Worm (Caenorhabditis elegans) whole organism, L1 larva: ENCODE results near the gene F59D12.3.
A peak's percentile ranks its signal among the peaks of the same experiment; 100 is the strongest.

ENCODE experiments used
- blmp-1 ChIP-seq: fragments of 150-350 bp; optimal IDR thresholded peaks from 2 replicates; lab custom pipeline; 2014; ENCODE audit warnings: missing biosample characterization, missing genetic modification characterization
- ceh-82 ChIP-seq, 3 experiments: fragments of 150-350 bp in 1 of 3; sonication (generic microtip) in 2 of 3; optimal IDR thresholded peaks; 2 replicates each; lab custom pipeline; 2014 to 2017; ENCODE audit warnings: missing biosample characterization in 3 of 3, missing genetic modification characterization in 3 of 3
- efl-1 ChIP-seq, 4 experiments: fragments of 150-350 bp; optimal IDR thresholded peaks in 3 of 4; peaks in 1 of 4; 1 replicate in 1 of 4; 2 replicates in 3 of 4; lab custom pipeline; 2014; ENCODE audit warnings: missing biosample characterization in 2 of 4, missing genetic modification characterization in 2 of 4, missing genetic modification reagents in 2 of 4
- elt-2 ChIP-seq: sonication (generic microtip); optimal IDR thresholded peaks from 2 replicates; lab custom pipeline; 2016; ENCODE audit warnings: missing genetic modification characterization, mild to moderate bottlenecking, inconsistent platforms, missing compliant biosample characterization, missing genetic modification reagents
- hpl-2 ChIP-seq: fragments of 150-350 bp; optimal IDR thresholded peaks from 2 replicates; lab custom pipeline; 2014; ENCODE audit warnings: missing biosample characterization, missing genetic modification reagents, missing genetic modification characterization
- lin-35 ChIP-seq, 2 experiments: fragments of 150-350 bp; optimal IDR thresholded peaks; 2 replicates each; lab custom pipeline; 2014; ENCODE audit warnings: missing biosample characterization in 2 of 2, missing genetic modification characterization in 2 of 2, missing genetic modification reagents in 2 of 2
- lir-3 ChIP-seq: sonication (generic microtip); optimal IDR thresholded peaks from 2 replicates; lab custom pipeline; 2016; ENCODE audit warnings: mild to moderate bottlenecking, missing genetic modification characterization, moderate library complexity, missing compliant biosample characterization; ENCODE audit not compliant: poor library complexity
- lsy-2 ChIP-seq, 2 experiments: fragments of 150-350 bp; optimal IDR thresholded peaks; 2 replicates each; lab custom pipeline; 2014; ENCODE audit warnings: missing biosample characterization in 2 of 2, missing genetic modification characterization in 2 of 2
- nhr-20 ChIP-seq: sonication (generic microtip); optimal IDR thresholded peaks from 2 replicates; lab custom pipeline; 2016; ENCODE audit warnings: mild to moderate bottlenecking, missing genetic modification characterization, missing compliant biosample characterization
- nhr-28 ChIP-seq: fragments of 150-350 bp; optimal IDR thresholded peaks from 2 replicates; lab custom pipeline; 2014; ENCODE audit warnings: missing biosample characterization, missing genetic modification characterization
- unc-130 ChIP-seq: fragments of 150-350 bp; optimal IDR thresholded peaks from 2 replicates; lab custom pipeline; 2017; ENCODE audit warnings: missing biosample characterization, missing genetic modification characterization, inconsistent platforms

F59D12.3 gene

DNA sequence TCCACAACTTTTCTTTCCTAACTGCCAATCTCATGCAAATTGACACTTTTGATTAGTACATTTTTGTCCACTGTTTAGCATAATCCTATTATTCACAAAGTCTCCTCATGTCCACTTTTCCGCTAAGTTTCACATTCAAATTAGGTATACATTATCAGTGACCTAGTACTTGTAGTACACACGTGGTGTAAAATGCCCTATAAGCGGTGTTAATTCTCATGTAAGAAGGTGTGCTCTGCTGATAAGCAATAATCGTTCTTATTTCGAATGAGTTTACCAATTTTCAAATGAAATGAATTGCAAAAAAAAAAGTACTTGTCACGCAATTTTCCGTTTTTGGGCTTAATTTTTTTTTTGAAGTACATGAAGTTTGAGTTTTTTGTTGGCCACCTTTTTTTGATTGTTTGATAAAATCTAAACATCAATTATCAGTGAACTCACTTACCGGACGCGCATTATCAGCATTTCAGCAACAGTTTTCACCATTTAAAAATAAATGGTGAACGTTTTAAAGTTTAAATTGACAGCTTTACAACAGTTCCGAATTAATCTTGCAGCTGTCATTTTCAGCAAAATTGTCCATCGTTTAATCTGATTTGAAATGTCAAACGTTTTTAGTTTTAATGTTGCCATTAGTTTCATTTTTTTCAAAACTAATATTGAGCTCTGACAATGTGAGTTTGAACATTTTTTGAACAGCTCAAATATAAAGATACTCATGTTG is 51.9 kb downstream of the F59D12.3 start:
- TF ChIP-seq lin-35 (GFP tag; optimal IDR thresholded peaks at IDR 0.05; lab: Kevin White, UChicago), result peak in 1 of 2 experiments; percentile 23
- TF ChIP-seq efl-1 (optimal IDR thresholded peaks at IDR 0.05; lab: Kevin White, UChicago), result no peak
- TF ChIP-seq efl-1 (GFP tag; optimal IDR thresholded peaks at IDR 0.05 in 1 of 2; lab: Kevin White, UChicago), result peak in 1 of 2 experiments; percentile 67
- no peak for TF ChIP-seq blmp-1 (tag; lab: Kevin White, UChicago)
- peak; percentile 79 for TF ChIP-seq elt-2
- no peak for TF ChIP-seq lsy-2 (tag; optimal IDR thresholded peaks at IDR 0.05; lab: Kevin White, UChicago)
- TF ChIP-seq unc-130 (tag; lab: Kevin White, UChicago), result no peak
- TF ChIP-seq nhr-28, result no peak
- TF ChIP-seq ceh-82 (tag; optimal IDR thresholded peaks at IDR 0.05; lab: Kevin White, UChicago), result no peak
- no peak for TF ChIP-seq hpl-2
- no peak for TF ChIP-seq lir-3 (tag; lab: Kevin White, UChicago)
- TF ChIP-seq nhr-20 (tag; lab: Kevin White, UChicago), result no peak
